Worm (Caenorhabditis elegans) whole organism, L1 larva: ENCODE data around the gene fem-3.

Experiments
- C16A3.4 ChIP-seq: fragments of 150-350 bp; optimal IDR thresholded peaks from 2 replicates; lab custom pipeline; 2014; ENCODE audit warnings: missing biosample characterization, missing genetic modification characterization
- Y116A8C.19 ChIP-seq: sonication (generic microtip); optimal IDR thresholded peaks from 2 replicates; lab custom pipeline; 2016; ENCODE audit warnings: missing compliant biosample characterization, missing genetic modification characterization, borderline replicate concordance
- aha-1 ChIP-seq: fragments of 150-350 bp; optimal IDR thresholded peaks from 2 replicates; lab custom pipeline; 2014; ENCODE audit warnings: missing biosample characterization, missing genetic modification characterization
- ama-1 ChIP-seq: fragments of 150-350 bp; optimal IDR thresholded peaks from 2 replicates; lab custom pipeline; 2014
- ceh-63 ChIP-seq: fragments of 200-800 bp; sonication (Bioruptor generic); optimal IDR thresholded peaks from 2 replicates; lab custom pipeline; 2018; ENCODE audit warnings: mild to moderate bottlenecking, missing genetic modification characterization, missing compliant biosample characterization
- ceh-90 ChIP-seq: sonication (generic microtip); optimal IDR thresholded peaks from 2 replicates; lab custom pipeline; 2016; ENCODE audit warnings: missing genetic modification characterization, missing compliant biosample characterization
- dsc-1 ChIP-seq: sonication (generic microtip); optimal IDR thresholded peaks from 2 replicates; lab custom pipeline; 2016; ENCODE audit warnings: mild to moderate bottlenecking, missing genetic modification characterization, missing compliant biosample characterization
- efl-1 ChIP-seq, 4 experiments: fragments of 150-350 bp; optimal IDR thresholded peaks in 3 of 4; peaks in 1 of 4; 1 replicate in 1 of 4; 2 replicates in 3 of 4; lab custom pipeline; 2014; ENCODE audit warnings: missing biosample characterization in 2 of 4, missing genetic modification characterization in 2 of 4, missing genetic modification reagents in 2 of 4
- efl-3 ChIP-seq: fragments of 200-800 bp; sonication (Bioruptor generic); optimal IDR thresholded peaks from 2 replicates; lab custom pipeline; 2018; ENCODE audit warnings: mild to moderate bottlenecking, missing genetic modification characterization, missing compliant biosample characterization
- egl-13 ChIP-seq: sonication (generic microtip); optimal IDR thresholded peaks from 2 replicates; lab custom pipeline; 2016; ENCODE audit warnings: missing genotype, missing genetic modification reagents, missing genetic modification characterization, missing compliant biosample characterization
- elt-2 ChIP-seq: sonication (generic microtip); optimal IDR thresholded peaks from 2 replicates; lab custom pipeline; 2016; ENCODE audit warnings: missing genetic modification characterization, mild to moderate bottlenecking, inconsistent platforms, missing compliant biosample characterization, missing genetic modification reagents
- elt-3 ChIP-seq, 6 experiments: fragments of 150-350 bp in 1 of 6; sonication (generic microtip); optimal IDR thresholded peaks; 2 replicates each; lab custom pipeline; 2017 to 2018; ENCODE audit warnings: missing biosample characterization in 6 of 6, missing genetic modification characterization in 6 of 6, inconsistent platforms in 1 of 6
- ets-5 ChIP-seq: fragments of 200-800 bp; sonication (Bioruptor generic); IDR thresholded peaks from 2 replicates; pipeline ENCODE4 v1.3.6; 2022; ENCODE audit warnings: missing genetic modification characterization, missing compliant biosample characterization
- fkh-10 ChIP-seq: sonication (generic microtip); optimal IDR thresholded peaks from 2 replicates; lab custom pipeline; 2017; ENCODE audit warnings: missing biosample characterization, missing genetic modification reagents, missing genetic modification characterization
- fkh-4 ChIP-seq: sonication (generic microtip); optimal IDR thresholded peaks from 2 replicates; lab custom pipeline; 2016; ENCODE audit warnings: missing compliant biosample characterization, missing genetic modification characterization, borderline replicate concordance
- fkh-8 ChIP-seq: sonication (generic microtip); optimal IDR thresholded peaks from 2 replicates; lab custom pipeline; 2016; ENCODE audit warnings: mild to moderate bottlenecking, missing genetic modification characterization, missing compliant biosample characterization
- fos-1 ChIP-seq: fragments of 150-350 bp; optimal IDR thresholded peaks from 2 replicates; lab custom pipeline; 2014; ENCODE audit warnings: missing biosample characterization, missing genetic modification characterization
- hlh-4 ChIP-seq: sonication (generic microtip); optimal IDR thresholded peaks from 2 replicates; lab custom pipeline; 2016; ENCODE audit warnings: mild to moderate bottlenecking, missing genetic modification characterization, missing compliant biosample characterization
- hpl-2 ChIP-seq: fragments of 150-350 bp; optimal IDR thresholded peaks from 2 replicates; lab custom pipeline; 2014; ENCODE audit warnings: missing biosample characterization, missing genetic modification reagents, missing genetic modification characterization
- irx-1 ChIP-seq: sonication (generic microtip); optimal IDR thresholded peaks from 2 replicates; lab custom pipeline; 2016; ENCODE audit warnings: missing genetic modification characterization, missing compliant biosample characterization
- isw-1 ChIP-seq: fragments of 200-800 bp; sonication (Bioruptor generic); IDR thresholded peaks from 2 replicates; pipeline ENCODE4 v1.3.6; 2022; ENCODE audit warnings: missing genetic modification characterization, missing compliant biosample characterization
- lin-13 ChIP-seq: fragments of 150-350 bp; optimal IDR thresholded peaks from 2 replicates; lab custom pipeline; 2014; ENCODE audit warnings: missing biosample characterization, missing genetic modification reagents, missing genetic modification characterization
- lin-14 ChIP-seq: fragments of 200-800 bp; sonication (Bioruptor generic); optimal IDR thresholded peaks from 2 replicates; lab custom pipeline; 2018; ENCODE audit warnings: mild to moderate bottlenecking, missing genetic modification characterization, moderate library complexity, missing compliant biosample characterization
- lir-3 ChIP-seq: sonication (generic microtip); optimal IDR thresholded peaks from 2 replicates; lab custom pipeline; 2016; ENCODE audit warnings: mild to moderate bottlenecking, missing genetic modification characterization, moderate library complexity, missing compliant biosample characterization; ENCODE audit not compliant: poor library complexity
- lsy-2 ChIP-seq, 2 experiments: fragments of 150-350 bp; optimal IDR thresholded peaks; 2 replicates each; lab custom pipeline; 2014; ENCODE audit warnings: missing biosample characterization in 2 of 2, missing genetic modification characterization in 2 of 2
- mab-9 ChIP-seq: fragments of 200-800 bp; sonication (Bioruptor generic); IDR thresholded peaks from 2 replicates; pipeline ENCODE4 v1.3.6; 2022; ENCODE audit warnings: missing genetic modification reagents, missing genetic modification characterization, missing compliant biosample characterization
- mdl-1 ChIP-seq, 2 experiments: fragments of 150-350 bp; optimal IDR thresholded peaks; 2 replicates each; lab custom pipeline; 2014 to 2017; ENCODE audit warnings: missing biosample characterization in 2 of 2, missing genetic modification characterization in 2 of 2, inconsistent platforms in 1 of 2
- mep-1 ChIP-seq: fragments of 150-350 bp; optimal IDR thresholded peaks from 2 replicates; lab custom pipeline; 2014; ENCODE audit warnings: missing biosample characterization, missing genetic modification characterization
- nhr-12 ChIP-seq: sonication (generic microtip); optimal IDR thresholded peaks from 2 replicates; lab custom pipeline; 2017; ENCODE audit warnings: missing biosample characterization, missing genetic modification characterization
- nhr-19 ChIP-seq: fragments of 200-800 bp; sonication (Bioruptor generic); conservative IDR thresholded peaks from 2 replicates; pipeline ENCODE4 v1.3.6; 2022; ENCODE audit warnings: missing genetic modification characterization, missing compliant biosample characterization
- nhr-20 ChIP-seq: sonication (generic microtip); optimal IDR thresholded peaks from 2 replicates; lab custom pipeline; 2016; ENCODE audit warnings: mild to moderate bottlenecking, missing genetic modification characterization, missing compliant biosample characterization
- nhr-237 ChIP-seq: fragments of 150-350 bp; optimal IDR thresholded peaks from 2 replicates; lab custom pipeline; 2014; ENCODE audit warnings: missing biosample characterization, missing genetic modification characterization
- nhr-47 ChIP-seq: sonication (generic microtip); optimal IDR thresholded peaks from 2 replicates; lab custom pipeline; 2016; ENCODE audit warnings: mild to moderate bottlenecking, missing genetic modification characterization, moderate library complexity, missing compliant biosample characterization
- nhr-71 ChIP-seq: sonication (generic microtip); optimal IDR thresholded peaks from 2 replicates; lab custom pipeline; 2016; ENCODE audit warnings: mild to moderate bottlenecking, missing genetic modification characterization, moderate library complexity, missing compliant biosample characterization
- nhr-76 ChIP-seq: sonication (generic microtip); optimal IDR thresholded peaks from 2 replicates; lab custom pipeline; 2017; ENCODE audit warnings: missing biosample characterization, missing genetic modification characterization
- nhr-85 ChIP-seq: sonication (generic microtip); peaks from one replicate; lab custom pipeline; 2016; ENCODE audit warnings: missing genetic modification characterization, inconsistent platforms, missing compliant biosample characterization
- nhr-90 ChIP-seq: sonication (generic microtip); optimal IDR thresholded peaks from 2 replicates; lab custom pipeline; 2016; ENCODE audit warnings: mild to moderate bottlenecking, missing genetic modification characterization, missing compliant biosample characterization; ENCODE audit not compliant: poor library complexity
- skn-1 ChIP-seq: fragments of 150-350 bp; optimal IDR thresholded peaks from 2 replicates; lab custom pipeline; 2014; ENCODE audit warnings: missing biosample characterization, missing genetic modification characterization
- snpc-4 ChIP-seq: fragments of 150-350 bp; optimal IDR thresholded peaks from 2 replicates; lab custom pipeline; 2014; ENCODE audit warnings: missing biosample characterization, missing genetic modification characterization
- sox-4 ChIP-seq: sonication (generic microtip); optimal IDR thresholded peaks from 2 replicates; lab custom pipeline; 2016; ENCODE audit warnings: missing genetic modification characterization, missing compliant biosample characterization
- sptf-1 ChIP-seq: fragments of 150-350 bp; optimal IDR thresholded peaks from 2 replicates; lab custom pipeline; 2014; ENCODE audit warnings: missing biosample characterization, missing genetic modification characterization
- sup-37 ChIP-seq: fragments of 200-800 bp; sonication (Bioruptor generic); optimal IDR thresholded peaks from 2 replicates; lab custom pipeline; 2018; ENCODE audit warnings: mild to moderate bottlenecking, missing genetic modification characterization, missing compliant biosample characterization
- swsn-7 ChIP-seq: sonication (generic microtip); optimal IDR thresholded peaks from 2 replicates; lab custom pipeline; 2016; ENCODE audit warnings: missing genetic modification characterization, missing compliant biosample characterization
- tbx-2 ChIP-seq: sonication (generic microtip); optimal IDR thresholded peaks from 2 replicates; lab custom pipeline; 2016; ENCODE audit warnings: missing genetic modification characterization, missing compliant biosample characterization
- unc-30 ChIP-seq: sonication (generic microtip); optimal IDR thresholded peaks from 2 replicates; lab custom pipeline; 2017; ENCODE audit warnings: missing biosample characterization, missing genetic modification characterization
- unc-62 ChIP-seq: fragments of 150-350 bp; optimal IDR thresholded peaks from 2 replicates; lab custom pipeline; 2014; ENCODE audit warnings: missing biosample characterization, missing genetic modification reagents, missing genetic modification characterization
- unc-86 ChIP-seq: sonication (generic microtip); optimal IDR thresholded peaks from 2 replicates; lab custom pipeline; 2016; ENCODE audit warnings: missing genetic modification characterization, missing compliant biosample characterization
- vab-15 ChIP-seq: sonication (generic microtip); optimal IDR thresholded peaks from 2 replicates; lab custom pipeline; 2017; ENCODE audit warnings: missing genotype, mild to moderate bottlenecking, missing genetic modification characterization, missing compliant biosample characterization
- zip-4 ChIP-seq: fragments of 200-800 bp; sonication (Bioruptor generic); optimal IDR thresholded peaks from 2 replicates; lab custom pipeline; 2018; ENCODE audit warnings: mild to moderate bottlenecking, missing genetic modification characterization, moderate library complexity, missing compliant biosample characterization

Gene fem-3

ce11 chrIV:9146819-9147518 is 42.2 kb downstream of the fem-3 start, which contains the start of the genes rpb-12 and aly-2 (continued):
- TF ChIP-seq unc-86 (tag; lab: Kevin White, UChicago) (no peak), hlh-4 (tag; lab: Kevin White, UChicago) (no peak), efl-1 (optimal IDR thresholded peaks at IDR 0.05; lab: Kevin White, UChicago) (peak; percentile 82 to 87), efl-1 (GFP tag; optimal IDR thresholded peaks at IDR 0.05 in 1 of 2; lab: Kevin White, UChicago) (peak; percentile 83 to 98), lir-3 (tag; lab: Kevin White, UChicago) (no peak), ets-5 (GFP tag; lab: Robert Waterston, UW) (no peak), ceh-63 (no peak), aha-1 (no peak), swsn-7 (peak; percentile 56), nhr-237 (no peak), elt-2 (tag; lab: Kevin White, UChicago) (no peak), efl-3 (GFP tag; lab: Kevin White, UChicago) (no peak), Y116A8C.19 (tag; lab: Kevin White, UChicago) (no peak), mep-1 (peak; percentile 68), sptf-1 (tag; lab: Kevin White, UChicago) (no peak), nhr-19 (no peak; the same call in 1 of the 2 replicates), nhr-90 (peak; percentile 23), zip-4 (GFP tag; lab: Kevin White, UChicago) (peak; percentile 8), nhr-20 (tag; lab: Kevin White, UChicago) (peak; percentile 57), fos-1 (no peak), nhr-47 (no peak), snpc-4 (no peak), skn-1 (peak; percentile 59), sup-37 (GFP tag; lab: Kevin White, UChicago) (no peak), unc-30 (no peak), lin-14 (GFP tag; lab: Kevin White, UChicago) (peak; percentile 67), fkh-8 (tag; lab: Kevin White, UChicago) (peak; percentile 55), nhr-85 (tag; lab: Kevin White, UChicago) (peak; percentile 57)

ce11 chrIV:9150175-9150574 is 45.4 kb downstream of the fem-3 start, which contains the start of gene F23B2.7:
Gene F23B2.7 (plus strand): TSS chrIV:9150475.
- TF ChIP-seq sup-37 (GFP tag; lab: Kevin White, UChicago) (no peak), mdl-1 (tag; optimal IDR thresholded peaks at IDR 0.05; lab: Kevin White, UChicago) (no peak), elt-3 (tag; optimal IDR thresholded peaks at IDR 0.05; lab: Kevin White, UChicago) (no peak), egl-13 (tag; lab: Kevin White, UChicago) (no peak), C16A3.4 (no peak), lin-13 (no peak), fkh-4 (tag; lab: Kevin White, UChicago) (no peak), efl-1 (optimal IDR thresholded peaks at IDR 0.05; lab: Kevin White, UChicago) (no peak), efl-1 (GFP tag; optimal IDR thresholded peaks at IDR 0.05 in 1 of 2; lab: Kevin White, UChicago) (no peak), nhr-71 (tag; lab: Kevin White, UChicago) (no peak), fkh-10 (GFP tag; lab: Kevin White, UChicago) (no peak), nhr-237 (no peak), isw-1 (no peak), unc-62 (GFP tag; lab: Kevin White, UChicago) (no peak), lsy-2 (tag; optimal IDR thresholded peaks at IDR 0.05; lab: Kevin White, UChicago) (no peak), swsn-7 (no peak), dsc-1 (no peak)

ce11 chrIV:9154263-9154662 is 49.5 kb downstream of the fem-3 start, which contains the start of gene F23B2.10:
Gene F23B2.10 (minus strand): TSS chrIV:9154363.
- TF ChIP-seq elt-3 (tag; optimal IDR thresholded peaks at IDR 0.05; lab: Kevin White, UChicago), result no peak
- TF ChIP-seq dsc-1, result no peak
- no peak for TF ChIP-seq mep-1
- TF ChIP-seq nhr-47, result no peak
- no peak for TF ChIP-seq unc-30
- no peak for TF ChIP-seq irx-1
- TF ChIP-seq tbx-2 (tag; lab: Kevin White, UChicago), result no peak
- TF ChIP-seq hpl-2 (GFP tag; lab: Kevin White, UChicago), result no peak
- TF ChIP-seq vab-15, result no peak
- TF ChIP-seq nhr-237, result no peak
- TF ChIP-seq ceh-90, result no peak
- TF ChIP-seq sox-4 (tag; lab: Kevin White, UChicago), result no peak
- TF ChIP-seq ama-1, result no peak
- TF ChIP-seq lin-14 (GFP tag; lab: Kevin White, UChicago), result no peak
- TF ChIP-seq nhr-76 (tag; lab: Kevin White, UChicago), result no peak
- no peak for TF ChIP-seq nhr-20 (tag; lab: Kevin White, UChicago)
- TF ChIP-seq unc-62 (GFP tag; lab: Kevin White, UChicago), result no peak
- no peak for TF ChIP-seq mab-9 (GFP tag; lab: Robert Waterston, UW)
- TF ChIP-seq nhr-71 (tag; lab: Kevin White, UChicago), result no peak
- TF ChIP-seq nhr-12 (tag; lab: Kevin White, UChicago), result no peak
- TF ChIP-seq, all 84 proteins: peak for 0
